Worm (Caenorhabditis elegans) whole organism, L4 larva: Measurements from ENCODE around the gene atg-13.

Experiments used
- F10B5.3 ChIP-seq: sonication (generic microtip); optimal IDR thresholded peaks from 2 replicates; lab custom pipeline; 2016; ENCODE audit warnings: mild to moderate bottlenecking, missing genetic modification characterization, missing compliant biosample characterization
- Y105C5A.15 ChIP-seq: fragments of 200-800 bp; sonication (Bioruptor generic); IDR thresholded peaks from 2 replicates; pipeline ENCODE4 v1.3.6; 2022; ENCODE audit warnings: missing genetic modification characterization, missing compliant biosample characterization
- Y48G9A.11 ChIP-seq: fragments of 200-800 bp; sonication (Bioruptor generic); IDR thresholded peaks from 2 replicates; pipeline ENCODE4 v1.3.6; 2022; ENCODE audit warnings: missing genetic modification reagents, missing genetic modification characterization, missing compliant biosample characterization
- Y5F2A.4 ChIP-seq: fragments of 200-800 bp; sonication (Bioruptor generic); optimal IDR thresholded peaks from 2 replicates; lab custom pipeline; 2018; ENCODE audit warnings: mild to moderate bottlenecking, missing genetic modification characterization, missing compliant biosample characterization
- ZK546.5 ChIP-seq, 2 experiments: sonication (generic microtip); optimal IDR thresholded peaks; 2 replicates each; lab custom pipeline; 2017; ENCODE audit warnings: missing biosample characterization in 2 of 2, missing genetic modification characterization in 2 of 2
- aly-2 ChIP-seq: sonication (generic microtip); optimal IDR thresholded peaks from 2 replicates; lab custom pipeline; 2018; ENCODE audit warnings: missing biosample characterization, missing genetic modification characterization
- ceh-28 ChIP-seq: fragments of 150-350 bp; optimal IDR thresholded peaks from 2 replicates; lab custom pipeline; 2014; ENCODE audit warnings: missing biosample characterization, missing genetic modification reagents, missing genetic modification characterization
- ceh-32 ChIP-seq: sonication (generic microtip); optimal IDR thresholded peaks from 2 replicates; lab custom pipeline; 2016; ENCODE audit warnings: mild to moderate bottlenecking, missing genetic modification characterization, missing compliant biosample characterization; ENCODE audit not compliant: poor library complexity
- ceh-44 ChIP-seq: fragments of 200-800 bp; sonication (Bioruptor generic); IDR thresholded peaks from 2 replicates; pipeline ENCODE4 v1.3.6; 2022; ENCODE audit warnings: missing genetic modification reagents, missing genetic modification characterization, missing compliant biosample characterization
- ceh-62 ChIP-seq: sonication (generic microtip); optimal IDR thresholded peaks from 2 replicates; lab custom pipeline; 2017; ENCODE audit warnings: missing biosample characterization, missing genetic modification characterization
- ceh-82 ChIP-seq: sonication (generic microtip); optimal IDR thresholded peaks from 2 replicates; lab custom pipeline; 2017; ENCODE audit warnings: missing biosample characterization, missing genetic modification characterization
- cey-2 ChIP-seq: sonication (generic microtip); optimal IDR thresholded peaks from 3 replicates; lab custom pipeline; 2017; ENCODE audit warnings: missing genetic modification characterization, mild to moderate bottlenecking, missing compliant biosample characterization, antibody characterized with exemption, borderline replicate concordance; ENCODE audit not compliant: insufficient read depth
- daf-12 ChIP-seq: fragments of 150-350 bp; optimal IDR thresholded peaks from 2 replicates; lab custom pipeline; 2014; ENCODE audit warnings: missing biosample characterization, missing genetic modification reagents, missing genetic modification characterization
- daf-16 ChIP-seq, 3 experiments: sonication (generic microtip); optimal IDR thresholded peaks; 2 replicates each; lab custom pipeline; 2016 to 2017; ENCODE audit warnings: missing genetic modification characterization in 3 of 3, missing genetic modification reagents in 3 of 3, mild to moderate bottlenecking in 2 of 3, missing compliant biosample characterization in 2 of 3, missing biosample characterization in 1 of 3, moderate library complexity in 1 of 3
- daf-19 ChIP-seq: fragments of 200-800 bp; sonication (Bioruptor generic); conservative IDR thresholded peaks from 2 replicates; pipeline ENCODE4 v1.3.6; 2022; ENCODE audit warnings: missing genetic modification characterization, missing compliant biosample characterization
- dmd-9 ChIP-seq: fragments of 200-800 bp; sonication (Bioruptor generic); IDR thresholded peaks from 2 replicates; pipeline ENCODE4 v1.3.6; 2022; ENCODE audit warnings: missing genetic modification reagents, missing genetic modification characterization, missing compliant biosample characterization
- dpl-1 ChIP-seq: fragments of 150-350 bp; optimal IDR thresholded peaks from 2 replicates; lab custom pipeline; 2014; ENCODE audit warnings: missing biosample characterization, missing genetic modification reagents, missing genetic modification characterization
- duxl-1 ChIP-seq: sonication (generic microtip); optimal IDR thresholded peaks from 2 replicates; lab custom pipeline; 2016; ENCODE audit warnings: mild to moderate bottlenecking, missing genetic modification characterization, moderate library complexity, missing compliant biosample characterization; ENCODE audit not compliant: poor library complexity
- egl-27 ChIP-seq: sonication (generic microtip); optimal IDR thresholded peaks from 3 replicates; lab custom pipeline; 2017; ENCODE audit warnings: missing biosample characterization, missing genetic modification reagents, missing genetic modification characterization
- fkh-10 ChIP-seq: fragments of 150-350 bp; optimal IDR thresholded peaks from 2 replicates; lab custom pipeline; 2014; ENCODE audit warnings: missing biosample characterization, missing genetic modification reagents, missing genetic modification characterization
- fos-1 ChIP-seq: fragments of 150-350 bp; optimal IDR thresholded peaks from 2 replicates; lab custom pipeline; 2014; ENCODE audit warnings: missing biosample characterization, missing genetic modification characterization
- hif-1 ChIP-seq, 2 experiments: sonication (generic microtip); optimal IDR thresholded peaks; 2 replicates each; lab custom pipeline; 2016 to 2017; ENCODE audit warnings: missing compliant biosample characterization in 2 of 2, missing genetic modification characterization in 2 of 2, missing genetic modification reagents in 2 of 2, missing genotype in 2 of 2, mild to moderate bottlenecking in 1 of 2
- hlh-30 ChIP-seq: sonication (generic microtip); optimal IDR thresholded peaks from 2 replicates; lab custom pipeline; 2017; ENCODE audit warnings: antibody characterized with exemption, mild to moderate bottlenecking, missing genetic modification characterization, missing compliant biosample characterization; ENCODE audit not compliant: insufficient read depth
- lin-1 ChIP-seq: fragments of 200-800 bp; sonication (Bioruptor generic); IDR thresholded peaks from 2 replicates; pipeline ENCODE4 v1.3.6; 2022; ENCODE audit warnings: missing genetic modification reagents, missing genetic modification characterization, missing compliant biosample characterization
- lin-38 ChIP-seq: fragments of 200-800 bp; sonication (Bioruptor generic); IDR thresholded peaks from 2 replicates; pipeline ENCODE4 v1.3.6; 2022; ENCODE audit warnings: missing genetic modification reagents, missing genetic modification characterization, missing compliant biosample characterization
- lsy-2 ChIP-seq, 2 experiments: fragments of 150-350 bp in 1 of 2; sonication (generic microtip) in 1 of 2; optimal IDR thresholded peaks; 2 replicates each; lab custom pipeline; 2014 to 2017; ENCODE audit warnings: missing biosample characterization in 2 of 2, missing genetic modification characterization in 2 of 2
- madf-5 ChIP-seq, 2 experiments: fragments of 200-800 bp; sonication (Bioruptor generic); IDR thresholded peaks; 2 replicates each; pipeline ENCODE4 v1.3.6; 2022; ENCODE audit warnings: missing compliant biosample characterization in 2 of 2, missing genetic modification characterization in 2 of 2
- mdl-1 ChIP-seq, 2 experiments: fragments of 150-350 bp in 1 of 2; sonication (generic microtip) in 1 of 2; optimal IDR thresholded peaks; 2 replicates each; lab custom pipeline; 2014 to 2017; ENCODE audit warnings: missing biosample characterization in 2 of 2, missing genetic modification characterization in 2 of 2
- mxl-2 ChIP-seq: fragments of 200-800 bp; sonication (Bioruptor generic); conservative IDR thresholded peaks from 2 replicates; pipeline ENCODE4 v1.3.6; 2022; ENCODE audit warnings: missing genetic modification reagents, missing genetic modification characterization, missing compliant biosample characterization
- nhr-11 ChIP-seq: fragments of 150-350 bp; optimal IDR thresholded peaks from 2 replicates; lab custom pipeline; 2014; ENCODE audit warnings: missing biosample characterization, missing genetic modification characterization
- nhr-25 ChIP-seq: sonication (generic microtip); optimal IDR thresholded peaks from 2 replicates; lab custom pipeline; 2017; ENCODE audit warnings: missing genetic modification characterization, mild to moderate bottlenecking, missing compliant biosample characterization, antibody characterized with exemption, moderate library complexity, borderline replicate concordance; ENCODE audit not compliant: insufficient read depth
- nhr-41 ChIP-seq: fragments of 200-800 bp; sonication (Bioruptor generic); IDR thresholded peaks from 2 replicates; pipeline ENCODE4 v1.3.6; 2022; ENCODE audit warnings: missing genetic modification reagents, missing genetic modification characterization, missing compliant biosample characterization
- nhr-48 ChIP-seq: sonication (generic microtip); optimal IDR thresholded peaks from 2 replicates; lab custom pipeline; 2016; ENCODE audit warnings: mild to moderate bottlenecking, missing genetic modification characterization, missing compliant biosample characterization
- nhr-6 ChIP-seq: fragments of 150-350 bp; optimal IDR thresholded peaks from 2 replicates; lab custom pipeline; 2014; ENCODE audit warnings: missing biosample characterization, missing genetic modification characterization
- nhr-76 ChIP-seq: fragments of 150-350 bp; optimal IDR thresholded peaks from 2 replicates; lab custom pipeline; 2014; ENCODE audit warnings: missing biosample characterization, missing genetic modification characterization
- nhr-77 ChIP-seq: fragments of 150-350 bp; optimal IDR thresholded peaks from 2 replicates; lab custom pipeline; 2014; ENCODE audit warnings: missing biosample characterization, missing genetic modification characterization
- pqm-1 ChIP-seq: sonication (generic microtip); optimal IDR thresholded peaks from 2 replicates; lab custom pipeline; 2017; ENCODE audit warnings: missing biosample characterization, missing genetic modification characterization
- sdz-12 ChIP-seq: fragments of 200-800 bp; sonication (Bioruptor generic); optimal IDR thresholded peaks from 2 replicates; lab custom pipeline; 2018; ENCODE audit warnings: mild to moderate bottlenecking, missing genetic modification characterization, missing compliant biosample characterization
- skn-1 ChIP-seq: fragments of 150-350 bp; optimal IDR thresholded peaks from 2 replicates; lab custom pipeline; 2014; ENCODE audit warnings: missing biosample characterization, missing genetic modification characterization
- snpc-4 ChIP-seq: fragments of 150-350 bp; optimal IDR thresholded peaks from 2 replicates; lab custom pipeline; 2014; ENCODE audit warnings: missing biosample characterization, missing genetic modification characterization
- spr-1 ChIP-seq: sonication (generic microtip); optimal IDR thresholded peaks from 2 replicates; lab custom pipeline; 2016; ENCODE audit warnings: mild to moderate bottlenecking, missing genetic modification characterization, missing compliant biosample characterization
- spr-3 ChIP-seq: fragments of 200-800 bp; sonication (Bioruptor generic); optimal IDR thresholded peaks from 2 replicates; lab custom pipeline; 2018; ENCODE audit warnings: mild to moderate bottlenecking, missing genetic modification characterization, missing compliant biosample characterization
- unc-39 ChIP-seq: sonication (generic microtip); optimal IDR thresholded peaks from 2 replicates; lab custom pipeline; 2017; ENCODE audit warnings: missing biosample characterization, missing genetic modification characterization
- unc-62 ChIP-seq, 3 experiments: fragments of 150-350 bp in 1 of 3; sonication (generic microtip); optimal IDR thresholded peaks in 2 of 3; peaks in 1 of 3; 1 replicate in 1 of 3; 2 replicates in 2 of 3; lab custom pipeline; 2014 to 2017; ENCODE audit warnings: missing biosample characterization in 3 of 3, missing genetic modification characterization in 3 of 3, missing genetic modification reagents in 3 of 3, missing genotype in 1 of 3
- zfp-2 ChIP-seq: sonication (generic microtip); optimal IDR thresholded peaks from 2 replicates; lab custom pipeline; 2016; ENCODE audit warnings: mild to moderate bottlenecking, missing genetic modification characterization, missing compliant biosample characterization
- zfp-3 ChIP-seq: fragments of 200-800 bp; sonication (Bioruptor generic); conservative IDR thresholded peaks from 2 replicates; pipeline ENCODE4 v1.3.6; 2022; ENCODE audit warnings: missing genetic modification reagents, missing genetic modification characterization, missing compliant biosample characterization
- ztf-11 ChIP-seq: fragments of 150-350 bp; optimal IDR thresholded peaks from 2 replicates; lab custom pipeline; 2014; ENCODE audit warnings: missing biosample characterization, missing genetic modification characterization
- ztf-7 ChIP-seq: fragments of 150-350 bp; optimal IDR thresholded peaks from 2 replicates; lab custom pipeline; 2014; ENCODE audit warnings: missing biosample characterization, missing genetic modification characterization

The atg-13 gene

DNA sequence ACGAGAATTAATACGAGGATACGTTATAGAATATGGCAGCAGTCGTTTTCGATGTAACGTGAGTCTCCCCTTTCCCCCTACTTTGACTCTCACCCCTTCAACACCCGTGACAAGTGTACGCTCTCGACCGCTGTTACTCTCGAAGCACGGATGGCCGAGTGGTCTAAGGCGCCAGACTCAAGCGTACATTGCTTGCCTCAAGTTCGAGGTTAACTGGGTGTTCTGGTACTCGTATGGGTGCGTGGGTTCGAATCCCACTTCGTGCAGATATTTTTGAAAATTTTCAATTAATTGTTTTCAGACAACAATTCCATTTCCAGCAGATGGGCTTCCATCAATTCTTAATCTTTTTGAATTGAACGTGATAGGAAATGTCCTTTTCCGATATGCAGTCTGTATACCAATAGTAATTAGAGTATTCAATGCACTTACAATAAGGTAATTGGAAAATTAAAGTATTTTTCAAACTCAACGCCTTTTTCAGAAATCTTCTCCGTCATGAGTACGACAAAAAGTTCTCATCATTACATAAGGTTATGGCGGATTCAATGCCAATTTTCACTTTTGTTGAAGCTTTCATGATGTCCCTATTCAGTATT is 48.4 kb downstream of the atg-13 start (continued):
- no peak for TF ChIP-seq ztf-11 (tag; lab: Kevin White, UChicago)
- TF ChIP-seq Y105C5A.15 (GFP tag; lab: Robert Waterston, UW) = peak; percentile 78; the same call in 1 of the 2 replicates
- no peak for TF ChIP-seq ZK546.5 (tag; optimal IDR thresholded peaks at IDR 0.05; lab: Kevin White, UChicago)
- peak; percentile 53 for TF ChIP-seq ztf-7 (tag; lab: Kevin White, UChicago)
- no peak for TF ChIP-seq aly-2
- TF ChIP-seq lsy-2 (tag; optimal IDR thresholded peaks at IDR 0.05; lab: Kevin White, UChicago) = peak; percentile 1 to 79
- no peak for TF ChIP-seq ceh-32 (tag; lab: Kevin White, UChicago)
- TF ChIP-seq Y48G9A.11 (GFP tag; lab: Robert Waterston, UW) = peak; percentile 69; the same call in 1 of the 2 replicates
- TF ChIP-seq zfp-3 (GFP tag; lab: Robert Waterston, UW) = 0 out of 2 replicates have a peak, but pooled peaks have one; percentile 40
- peak; percentile 51 for TF ChIP-seq spr-1 (tag; lab: Kevin White, UChicago)
- no peak for TF ChIP-seq egl-27 (tag; lab: Kevin White, UChicago)
- peak; percentile 83 for TF ChIP-seq ceh-44
- TF ChIP-seq ceh-82 = no peak
- TF ChIP-seq sdz-12 (GFP tag; lab: Kevin White, UChicago) = peak; percentile 53
- no peak for TF ChIP-seq unc-39
- peak; percentile 62 for TF ChIP-seq nhr-77 (tag; lab: Kevin White, UChicago)
- no peak for TF ChIP-seq ceh-28 (tag; lab: Kevin White, UChicago)
- TF ChIP-seq dmd-9 (GFP tag; lab: Robert Waterston, UW) = peak; percentile 82
- peak; percentile 42; the same call in 1 of the 2 replicates for TF ChIP-seq daf-19 (GFP tag; lab: Robert Waterston, UW)
- peak; percentile 54; the same call in 1 of the 2 replicates for TF ChIP-seq nhr-41
- no peak for TF ChIP-seq pqm-1
- peak; percentile 49 for TF ChIP-seq nhr-48 (tag; lab: Kevin White, UChicago)
- peak; percentile 50 for TF ChIP-seq dpl-1 (GFP tag; lab: Kevin White, UChicago)
- no peak for TF ChIP-seq fos-1 (tag; lab: Kevin White, UChicago)
- TF ChIP-seq lin-1 (GFP tag; lab: Robert Waterston, UW) = 0 out of 2 replicates have a peak, but pooled peaks have one; percentile 56
- TF ChIP-seq duxl-1 (tag; lab: Kevin White, UChicago) = peak; percentile 82
- peak; percentile 72 to 80; a peak in 2 of 4 replicates for TF ChIP-seq madf-5 (GFP tag; IDR thresholded peaks at IDR 0.05; lab: Robert Waterston, UW)
- peak; percentile 35 to 72 for TF ChIP-seq daf-16 (GFP tag; optimal IDR thresholded peaks at IDR 0.05; lab: Kevin White, UChicago)
- peak; percentile 52 for TF ChIP-seq daf-16 (tag; optimal IDR thresholded peaks at IDR 0.05; lab: Kevin White, UChicago)
- no peak for TF ChIP-seq cey-2
- peak; percentile 52 for TF ChIP-seq nhr-11 (tag; lab: Kevin White, UChicago)
- TF ChIP-seq unc-62 (GFP tag; optimal IDR thresholded peaks at IDR 0.05 in 1 of 2; lab: Kevin White, UChicago) = no peak
- TF ChIP-seq unc-62 (tag; optimal IDR thresholded peaks at IDR 0.05; lab: Kevin White, UChicago) = no peak
- peak in 1 of 2 experiments; percentile 31 for TF ChIP-seq hif-1 (tag; optimal IDR thresholded peaks at IDR 0.05; lab: Kevin White, UChicago)
- no peak for TF ChIP-seq skn-1 (tag; lab: Kevin White, UChicago)
- peak; percentile 60 for TF ChIP-seq spr-3
- TF ChIP-seq nhr-25 (tag; lab: Kevin White, UChicago) = no peak
- TF ChIP-seq mdl-1 (tag; optimal IDR thresholded peaks at IDR 0.05; lab: Kevin White, UChicago) = peak in 1 of 2 experiments; percentile 39
- no peak for TF ChIP-seq Y5F2A.4 (GFP tag; lab: Kevin White, UChicago)
- peak; percentile 79 for TF ChIP-seq lin-38 (GFP tag; lab: Robert Waterston, UW)
- TF ChIP-seq hlh-30 = peak; percentile 61
- peak; percentile 53 for TF ChIP-seq zfp-2 (tag; lab: Kevin White, UChicago)
- TF ChIP-seq daf-12 = no peak
- no peak for TF ChIP-seq snpc-4 (tag; lab: Kevin White, UChicago)
- peak; percentile 9 for TF ChIP-seq fkh-10 (GFP tag; lab: Kevin White, UChicago)
- TF ChIP-seq nhr-76 = no peak
- no peak for TF ChIP-seq ceh-62
- peak; percentile 41 for TF ChIP-seq nhr-6
- TF ChIP-seq mxl-2 = 0 out of 2 replicates have a peak, but pooled peaks have one; percentile 56
- TF ChIP-seq F10B5.3 (tag; lab: Kevin White, UChicago) = no peak
